Fruit fly (Drosophila melanogaster) whole organism, embryonic: ENCODE measurements around the gene CG32633.

Source experiments
- ATbp ChIP-seq: fragments of 200-800 bp; sonication (Bioruptor generic); optimal IDR thresholded peaks from 2 replicates; lab custom pipeline; 2017; ENCODE audit warnings: missing biosample characterization, mild to moderate bottlenecking, missing genetic modification characterization, missing genetic modification reagents
- Atf-2 ChIP-seq: fragments of 200-800 bp; sonication (Bioruptor generic); optimal IDR thresholded peaks from 2 replicates; lab custom pipeline; 2016; ENCODE audit warnings: missing biosample characterization, missing genetic modification characterization
- Awh ChIP-seq: fragments of 200-800 bp; sonication (Bioruptor generic); IDR thresholded peaks from 2 replicates; pipeline ENCODE4, ENCODE4 v1.3.6; 2022; ENCODE audit warnings: missing biosample characterization, missing genetic modification characterization
- Blimp-1 ChIP-seq: fragments of 200-800 bp; sonication (Bioruptor generic); optimal IDR thresholded peaks from 3 replicates; lab custom pipeline; 2018; ENCODE audit warnings: missing biosample characterization, missing genetic modification characterization, mild to moderate bottlenecking, moderate library complexity, missing genetic modification reagents
- CG10321 ChIP-seq: fragments of 200-800 bp; sonication (Bioruptor generic); IDR thresholded peaks from 2 replicates; pipeline ENCODE4 v1.3.6; 2022; ENCODE audit warnings: missing biosample characterization, missing genetic modification characterization
- CG10543 ChIP-seq: fragments of 200-800 bp; sonication (Bioruptor generic); optimal IDR thresholded peaks from 3 replicates; lab custom pipeline; 2017; ENCODE audit warnings: missing biosample characterization, mild to moderate bottlenecking, missing genetic modification characterization, moderate library complexity
- CG10959 ChIP-seq: fragments of 200-800 bp; sonication (Bioruptor generic); IDR thresholded peaks from 2 replicates; pipeline ENCODE4 v1.3.6; 2022; ENCODE audit warnings: missing biosample characterization, missing genetic modification characterization
- CG12299 ChIP-seq: fragments of 200-800 bp; sonication (Bioruptor generic); optimal IDR thresholded peaks from 2 replicates; lab custom pipeline; 2018; ENCODE audit warnings: missing biosample characterization, mild to moderate bottlenecking, missing genetic modification characterization
- CG12744 ChIP-seq: fragments of 200-800 bp; sonication (Bioruptor generic); optimal IDR thresholded peaks from 2 replicates; lab custom pipeline; 2016; ENCODE audit warnings: missing biosample characterization, missing genetic modification characterization
- CG13123 ChIP-seq: fragments of 200-800 bp; sonication (Bioruptor generic); optimal IDR thresholded peaks from 2 replicates; lab custom pipeline; 2016; ENCODE audit warnings: missing biosample characterization, missing genetic modification characterization
- CG13287 ChIP-seq: fragments of 200-800 bp; sonication (Bioruptor generic); IDR thresholded peaks from 2 replicates; pipeline ENCODE4 v1.3.6; 2022; ENCODE audit warnings: missing biosample characterization, missing genetic modification characterization; ENCODE audit not compliant: partially characterized antibody
- CG14441 ChIP-seq: fragments of 200-800 bp; sonication (Bioruptor generic); IDR thresholded peaks from 2 replicates; pipeline ENCODE4 v1.3.6; 2022; ENCODE audit warnings: missing biosample characterization, missing genetic modification characterization
- CG14667 ChIP-seq: fragments of 200-800 bp; sonication (Bioruptor generic); IDR thresholded peaks from 2 replicates; pipeline ENCODE4 v1.3.6; 2022; ENCODE audit warnings: missing biosample characterization, missing genetic modification characterization
- CG15073 ChIP-seq: fragments of 200-800 bp; sonication (Bioruptor generic); optimal IDR thresholded peaks from 2 replicates; lab custom pipeline; 2016; ENCODE audit warnings: missing biosample characterization, missing genetic modification characterization
- CG1647 ChIP-seq: fragments of 200-800 bp; sonication (Bioruptor generic); optimal IDR thresholded peaks from 3 replicates; lab custom pipeline; 2016; ENCODE audit warnings: missing biosample characterization, missing genetic modification characterization
- CG1792 ChIP-seq: fragments of 200-800 bp; sonication (Bioruptor generic); optimal IDR thresholded peaks from 2 replicates; lab custom pipeline; 2016; ENCODE audit warnings: missing biosample characterization, missing genetic modification characterization
- CG18476 ChIP-seq: fragments of 200-800 bp; sonication (Bioruptor generic); optimal IDR thresholded peaks from 2 replicates; lab custom pipeline; 2016; ENCODE audit warnings: missing biosample characterization, mild to moderate bottlenecking, missing genetic modification characterization
- CG18599 ChIP-seq: fragments of 200-800 bp; sonication (Bioruptor generic); optimal IDR thresholded peaks from 3 replicates; lab custom pipeline; 2017; ENCODE audit warnings: missing biosample characterization, missing genetic modification characterization, mild to moderate bottlenecking, moderate library complexity, missing genetic modification reagents
- CG2116 ChIP-seq: fragments of 200-800 bp; sonication (Bioruptor generic); optimal IDR thresholded peaks from 3 replicates; lab custom pipeline; 2018; ENCODE audit warnings: missing biosample characterization, mild to moderate bottlenecking, missing genetic modification characterization
- CG3065 ChIP-seq: fragments of 200-800 bp; sonication (Bioruptor generic); optimal IDR thresholded peaks from 2 replicates; lab custom pipeline; 2016; ENCODE audit warnings: missing biosample characterization, missing genetic modification characterization
- CG32772 ChIP-seq: fragments of 200-800 bp; sonication (Bioruptor generic); IDR thresholded peaks from 2 replicates; pipeline ENCODE4 v1.3.6; 2022; ENCODE audit warnings: missing biosample characterization, missing genetic modification characterization
- CG3726 ChIP-seq: fragments of 200-800 bp; sonication (Bioruptor generic); IDR thresholded peaks from 3 replicates; pipeline ENCODE4, ENCODE4 v1.3.6; 2022; ENCODE audit warnings: missing biosample characterization, missing genetic modification characterization
- CG43689 ChIP-seq: fragments of 200-800 bp; sonication (Bioruptor generic); IDR thresholded peaks from 2 replicates; pipeline ENCODE4 v1.3.6; 2022; ENCODE audit warnings: missing biosample characterization, missing genetic modification characterization
- CG7372 ChIP-seq: fragments of 200-800 bp; sonication (Bioruptor generic); IDR thresholded peaks from 2 replicates; pipeline ENCODE4 v1.3.6; 2022; ENCODE audit warnings: missing biosample characterization, missing genetic modification characterization
- CG9797 ChIP-seq: fragments of 200-800 bp; sonication (Bioruptor generic); optimal IDR thresholded peaks from 3 replicates; lab custom pipeline; 2018; ENCODE audit warnings: missing biosample characterization, mild to moderate bottlenecking, missing genetic modification characterization
- CTCF ChIP-seq: fragments of 200-800 bp; sonication (Bioruptor generic); optimal IDR thresholded peaks from 2 replicates; lab custom pipeline; 2017; ENCODE audit warnings: missing biosample characterization, mild to moderate bottlenecking, missing genetic modification characterization, moderate library complexity
- Camta ChIP-seq: fragments of 200-800 bp; sonication (Bioruptor generic); optimal IDR thresholded peaks from 2 replicates; lab custom pipeline; 2016; ENCODE audit warnings: missing biosample characterization, missing genetic modification characterization
- Drgx ChIP-seq: fragments of 200-800 bp; sonication (Bioruptor generic); IDR thresholded peaks from 2 replicates; pipeline ENCODE4 v1.3.6; 2022; ENCODE audit warnings: missing biosample characterization, missing genetic modification characterization
- Ets97D ChIP-seq: fragments of 200-800 bp; sonication (Bioruptor generic); optimal IDR thresholded peaks from 3 replicates; lab custom pipeline; 2016; ENCODE audit warnings: missing biosample characterization, missing genetic modification characterization
- Fer2 ChIP-seq: fragments of 200-800 bp; sonication (Bioruptor generic); optimal IDR thresholded peaks from 2 replicates; lab custom pipeline; 2018; ENCODE audit warnings: missing biosample characterization, mild to moderate bottlenecking, missing genetic modification characterization, moderate library complexity
- H2.0 ChIP-seq: fragments of 200-800 bp; sonication (Bioruptor generic); IDR thresholded peaks from 2 replicates; pipeline ENCODE4 v1.3.6; 2022; ENCODE audit warnings: missing biosample characterization, missing genetic modification characterization
- Hey ChIP-seq: fragments of 200-800 bp; sonication (Bioruptor generic); optimal IDR thresholded peaks from 3 replicates; lab custom pipeline; 2018; ENCODE audit warnings: missing biosample characterization, mild to moderate bottlenecking, missing genetic modification characterization
- MESR4 ChIP-seq: fragments of 200-800 bp; sonication (Bioruptor generic); optimal IDR thresholded peaks from 2 replicates; lab custom pipeline; 2018; ENCODE audit warnings: missing biosample characterization, mild to moderate bottlenecking, missing genetic modification characterization, moderate library complexity
- NC2α ChIP-seq: fragments of 200-800 bp; sonication (Bioruptor generic); optimal IDR thresholded peaks from 2 replicates; lab custom pipeline; 2016; ENCODE audit warnings: missing biosample characterization, missing genetic modification characterization
- NfI ChIP-seq: fragments of 200-800 bp; sonication (Bioruptor generic); optimal IDR thresholded peaks from 3 replicates; lab custom pipeline; 2018; ENCODE audit warnings: missing biosample characterization, mild to moderate bottlenecking, missing genetic modification characterization, moderate library complexity
- PHDP ChIP-seq: fragments of 200-800 bp; sonication (Bioruptor generic); optimal IDR thresholded peaks from 3 replicates; lab custom pipeline; 2018; ENCODE audit warnings: missing biosample characterization, mild to moderate bottlenecking, missing genetic modification characterization, moderate library complexity
- Usf ChIP-seq: fragments of 200-800 bp; sonication (Bioruptor generic); optimal IDR thresholded peaks from 2 replicates; lab custom pipeline; 2017; ENCODE audit warnings: missing genotype, missing biosample characterization, missing genetic modification characterization
- Vsx1 ChIP-seq: fragments of 200-800 bp; sonication (Bioruptor generic); optimal IDR thresholded peaks from 2 replicates; lab custom pipeline; 2017; ENCODE audit warnings: missing biosample characterization, mild to moderate bottlenecking, missing genetic modification characterization, missing genetic modification reagents
- ac ChIP-seq: fragments of 200-800 bp; sonication (Bioruptor generic); optimal IDR thresholded peaks from 3 replicates; lab custom pipeline; 2017; ENCODE audit warnings: missing biosample characterization, mild to moderate bottlenecking, missing genetic modification characterization
- crp ChIP-seq, 2 experiments: fragments of 200-800 bp; sonication (Bioruptor generic); optimal IDR thresholded peaks; 2 replicates in 1 of 2; 3 replicates in 1 of 2; lab custom pipeline; 2017; ENCODE audit warnings: missing biosample characterization in 2 of 2, missing genetic modification characterization in 2 of 2, mild to moderate bottlenecking in 1 of 2, moderate library complexity in 1 of 2
- dan ChIP-seq: fragments of 200-800 bp; sonication (Bioruptor generic); IDR thresholded peaks from 2 replicates; pipeline ENCODE4 v1.3.6; 2022; ENCODE audit warnings: missing biosample characterization, missing genetic modification characterization
- fd64A ChIP-seq: fragments of 200-800 bp; sonication (Bioruptor generic); optimal IDR thresholded peaks from 3 replicates; lab custom pipeline; 2018; ENCODE audit warnings: missing biosample characterization, mild to moderate bottlenecking, missing genetic modification characterization
- kay ChIP-seq: fragments of 200-800 bp; sonication (Bioruptor generic); optimal IDR thresholded peaks from 2 replicates; lab custom pipeline; 2016; ENCODE audit warnings: missing biosample characterization, missing genetic modification characterization
- lmd ChIP-seq: fragments of 200-800 bp; sonication (Bioruptor generic); IDR thresholded peaks from 2 replicates; pipeline ENCODE4 v1.3.6; 2022; ENCODE audit warnings: missing biosample characterization, missing genetic modification characterization
- oc ChIP-seq: fragments of 200-800 bp; sonication (Bioruptor generic); optimal IDR thresholded peaks from 2 replicates; lab custom pipeline; 2018; ENCODE audit warnings: missing biosample characterization, mild to moderate bottlenecking, missing genetic modification characterization, moderate library complexity
- pita ChIP-seq: fragments of 200-800 bp; sonication (Bioruptor generic); optimal IDR thresholded peaks from 2 replicates; lab custom pipeline; 2017; ENCODE audit warnings: missing biosample characterization, mild to moderate bottlenecking, missing genetic modification characterization
- run ChIP-seq: fragments of 200-800 bp; sonication (Bioruptor generic); optimal IDR thresholded peaks from 3 replicates; lab custom pipeline; 2018; ENCODE audit warnings: missing biosample characterization, mild to moderate bottlenecking, missing genetic modification characterization
- scrt ChIP-seq: fragments of 200-800 bp; sonication (Bioruptor generic); optimal IDR thresholded peaks from 2 replicates; lab custom pipeline; 2018; ENCODE audit warnings: missing biosample characterization, mild to moderate bottlenecking, missing genetic modification characterization, moderate library complexity
- sima ChIP-seq: fragments of 200-800 bp; sonication (Bioruptor generic); optimal IDR thresholded peaks from 2 replicates; lab custom pipeline; 2016; ENCODE audit warnings: missing biosample characterization, missing genetic modification characterization
- trh ChIP-seq: fragments of 200-800 bp; sonication (Bioruptor generic); optimal IDR thresholded peaks from 2 replicates; lab custom pipeline; 2016; ENCODE audit warnings: missing biosample characterization, missing genetic modification characterization
- wor ChIP-seq: fragments of 200-800 bp; sonication (Bioruptor generic); IDR thresholded peaks from 2 replicates; pipeline ENCODE4 v1.3.6; 2022; ENCODE audit warnings: missing biosample characterization, missing genetic modification characterization
- zfh2 ChIP-seq: fragments of 200-800 bp; sonication (Bioruptor generic); optimal IDR thresholded peaks from 2 replicates; lab custom pipeline; 2016; ENCODE audit warnings: missing biosample characterization, missing genetic modification characterization

Gene CG32633

DNA sequence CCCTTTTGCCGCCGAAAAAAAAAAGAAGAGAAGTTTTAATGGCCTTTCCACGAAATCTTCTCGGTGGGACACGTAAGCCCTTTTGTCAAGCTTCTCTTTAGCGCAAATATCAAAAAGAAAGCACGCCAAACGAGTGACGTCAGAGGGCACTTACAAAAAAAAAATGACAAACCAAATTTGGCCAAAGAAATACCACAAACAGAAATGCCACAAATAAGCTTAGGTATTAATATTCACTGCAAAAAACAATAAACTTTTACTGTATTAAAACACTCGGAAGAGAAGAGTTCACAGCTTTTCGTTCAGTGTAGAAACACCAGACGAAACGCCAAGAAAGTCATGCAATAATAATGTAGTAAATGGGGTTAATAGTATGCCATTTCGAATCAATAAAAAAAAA, 6.7 kb downstream of the CG32633 start (continued):
- TF ChIP-seq H2.0 (GFP tag; lab: Robert Waterston, UW) (no peak), pita (GFP tag; lab: Kevin White, UChicago) (no peak), CG7372 (GFP tag; lab: Robert Waterston, UW) (no peak), CG1647 (GFP tag; lab: Kevin White, UChicago) (no peak), CG15073 (GFP tag; lab: Kevin White, UChicago) (no peak), dan (GFP tag; lab: Robert Waterston, UW) (no peak), CG1792 (no peak), Fer2 (no peak), CTCF (no peak), Usf (GFP tag; lab: Kevin White, UChicago) (no peak), CG14441 (GFP tag; lab: Robert Waterston, UW) (peak; percentile 45; the same call in 1 of the 2 replicates), CG10959 (no peak), scrt (GFP tag; lab: Kevin White, UChicago) (no peak), CG12299 (tag; lab: Kevin White, UChicago) (no peak), Drgx (peak; percentile 36; the same call in 1 of the 2 replicates), ac (GFP tag; lab: Kevin White, UChicago) (no peak), Blimp-1 (GFP tag; lab: Kevin White, UChicago) (peak; percentile 34), crp (GFP tag; optimal IDR thresholded peaks at IDR 0.05; lab: Kevin White, UChicago) (no peak), run (tag; lab: Kevin White, UChicago) (no peak), Camta (GFP tag; lab: Kevin White, UChicago) (no peak), CG18599 (peak; percentile 25), Hey (no peak), Awh (GFP tag; lab: Robert Waterston, UW) (no peak), PHDP (tag; lab: Kevin White, UChicago) (no peak), trh (GFP tag; lab: Kevin White, UChicago) (no peak), CG13287 (GFP tag; lab: Robert Waterston, UW) (no peak), CG10543 (GFP tag; lab: Kevin White, UChicago) (no peak), lmd (GFP tag; lab: Robert Waterston, UW) (peak; percentile 39; the same call in 1 of the 2 replicates), zfh2 (peak; percentile 4), Atf-2 (GFP tag; lab: Kevin White, UChicago) (no peak), NfI (no peak), CG3065 (no peak), sima (GFP tag; lab: Kevin White, UChicago) (no peak), MESR4 (GFP tag; lab: Kevin White, UChicago) (no peak), CG18476 (GFP tag; lab: Kevin White, UChicago) (no peak), CG9797 (no peak), wor (GFP tag; lab: Robert Waterston, UW) (no peak), CG12744 (no peak), fd64A (no peak), kay (no peak), CG43689 (GFP tag; lab: Robert Waterston, UW) (no peak), CG14667 (peak; percentile 25; the same call in 1 of the 2 replicates), CG3726 (no peak), CG13123 (GFP tag; lab: Kevin White, UChicago) (no peak), Ets97D (GFP tag; lab: Kevin White, UChicago) (no peak), ATbp (GFP tag; lab: Kevin White, UChicago) (no peak), CG2116 (GFP tag; lab: Kevin White, UChicago) (no peak), NC2α (GFP tag; lab: Kevin White, UChicago) (no peak), Vsx1 (GFP tag; lab: Kevin White, UChicago) (no peak), oc (no peak), CG32772 (0 out of 2 replicates have a peak, but pooled peaks have one; percentile 24), CG10321 (GFP tag; lab: Robert Waterston, UW) (no peak)
